Fruit fly (Drosophila melanogaster) whole organism, embryonic: Measurements from ENCODE around the gene slp1.
A peak's percentile ranks its signal among the peaks of the same experiment; 100 is the strongest.

ENCODE experiments used
- Abd-B ChIP-seq: fragments of 200-800 bp; sonication (Bioruptor generic); optimal IDR thresholded peaks from 2 replicates; lab custom pipeline; 2018; ENCODE audit warnings: missing biosample characterization, mild to moderate bottlenecking, missing genetic modification characterization, moderate library complexity
- Aef1 ChIP-seq: fragments of 200-800 bp; sonication (Bioruptor generic); IDR thresholded peaks from 3 replicates; pipeline ENCODE4 v1.3.6; 2022; ENCODE audit warnings: missing biosample characterization, missing genetic modification characterization
- Atf6 ChIP-seq: fragments of 200-800 bp; sonication (Bioruptor generic); IDR thresholded peaks from 2 replicates; pipeline ENCODE4 v1.3.6; 2022; ENCODE audit warnings: missing biosample characterization, missing genetic modification characterization
- Bteb2 ChIP-seq: fragments of 200-800 bp; sonication (Bioruptor generic); optimal IDR thresholded peaks from 2 replicates; lab custom pipeline; 2016; ENCODE audit warnings: missing biosample characterization, missing genetic modification characterization
- CG10654 ChIP-seq: fragments of 200-800 bp; sonication (Bioruptor generic); optimal IDR thresholded peaks from 2 replicates; lab custom pipeline; 2016; ENCODE audit warnings: missing biosample characterization, missing genetic modification characterization
- CG10959 ChIP-seq: fragments of 200-800 bp; sonication (Bioruptor generic); IDR thresholded peaks from 2 replicates; pipeline ENCODE4 v1.3.6; 2022; ENCODE audit warnings: missing biosample characterization, missing genetic modification characterization
- CG11085 ChIP-seq: fragments of 200-800 bp; sonication (Bioruptor generic); IDR thresholded peaks from 2 replicates; pipeline ENCODE4 v1.3.6; 2022; ENCODE audit warnings: missing biosample characterization, missing genetic modification characterization
- CG14050 ChIP-seq: fragments of 200-800 bp; sonication (Bioruptor generic); IDR thresholded peaks from 3 replicates; pipeline ENCODE4 v1.3.6; 2022; ENCODE audit warnings: missing biosample characterization, missing genetic modification characterization
- CG16779 ChIP-seq: fragments of 200-800 bp; sonication (Bioruptor generic); IDR thresholded peaks from 2 replicates; pipeline ENCODE4 v1.3.6; 2022; ENCODE audit warnings: missing biosample characterization, missing genetic modification characterization
- CG18599 ChIP-seq: fragments of 200-800 bp; sonication (Bioruptor generic); optimal IDR thresholded peaks from 3 replicates; lab custom pipeline; 2017; ENCODE audit warnings: missing biosample characterization, missing genetic modification characterization, mild to moderate bottlenecking, moderate library complexity, missing genetic modification reagents
- CG18764 ChIP-seq: fragments of 200-800 bp; sonication (Bioruptor generic); optimal IDR thresholded peaks from 3 replicates; lab custom pipeline; 2016; ENCODE audit warnings: missing biosample characterization, missing genetic modification characterization
- CG30403 ChIP-seq: fragments of 200-800 bp; sonication (Bioruptor generic); optimal IDR thresholded peaks from 3 replicates; lab custom pipeline; 2016; ENCODE audit warnings: missing biosample characterization, missing genetic modification characterization
- CG32772 ChIP-seq: fragments of 200-800 bp; sonication (Bioruptor generic); IDR thresholded peaks from 2 replicates; pipeline ENCODE4 v1.3.6; 2022; ENCODE audit warnings: missing biosample characterization, missing genetic modification characterization
- CG42726 ChIP-seq: fragments of 200-800 bp; sonication (Bioruptor generic); IDR thresholded peaks from 2 replicates; pipeline ENCODE4 v1.3.6; 2022; ENCODE audit warnings: missing biosample characterization, missing genetic modification characterization; ENCODE audit not compliant: partially characterized antibody
- CG4360 ChIP-seq: fragments of 200-800 bp; sonication (Bioruptor generic); IDR thresholded peaks from 2 replicates; pipeline ENCODE4 v1.3.6; 2022; ENCODE audit warnings: missing biosample characterization, missing genetic modification characterization
- CG6813 ChIP-seq: fragments of 200-800 bp; sonication (Bioruptor generic); optimal IDR thresholded peaks from 2 replicates; lab custom pipeline; 2017; ENCODE audit warnings: missing biosample characterization, missing genetic modification characterization, mild to moderate bottlenecking, moderate library complexity, missing genetic modification reagents
- CG8089 ChIP-seq: fragments of 200-800 bp; sonication (Bioruptor generic); optimal IDR thresholded peaks from 3 replicates; lab custom pipeline; 2016; ENCODE audit warnings: missing biosample characterization, missing genetic modification characterization
- CG8765 ChIP-seq: fragments of 200-800 bp; sonication (Bioruptor generic); IDR thresholded peaks from 2 replicates; pipeline ENCODE4 v1.3.6; 2022; ENCODE audit warnings: missing biosample characterization, missing genetic modification characterization
- CG8924 ChIP-seq: fragments of 200-800 bp; optimal IDR thresholded peaks from 3 replicates; lab custom pipeline; 2019; ENCODE audit warnings: missing biosample characterization, mild to moderate bottlenecking, missing genetic modification characterization, moderate library complexity
- CTCF ChIP-seq: fragments of 200-800 bp; sonication (Bioruptor generic); optimal IDR thresholded peaks from 2 replicates; lab custom pipeline; 2017; ENCODE audit warnings: missing biosample characterization, mild to moderate bottlenecking, missing genetic modification characterization, moderate library complexity
- CrebB ChIP-seq: fragments of 200-800 bp; sonication (Bioruptor generic); optimal IDR thresholded peaks from 3 replicates; lab custom pipeline; 2018; ENCODE audit warnings: missing biosample characterization, mild to moderate bottlenecking, missing genetic modification characterization
- D19B ChIP-seq: fragments of 200-800 bp; sonication (Bioruptor generic); optimal IDR thresholded peaks from 2 replicates; lab custom pipeline; 2017; ENCODE audit warnings: missing biosample characterization, mild to moderate bottlenecking, missing genetic modification characterization
- Dip3 ChIP-seq: fragments of 200-800 bp; sonication (Bioruptor generic); optimal IDR thresholded peaks from 3 replicates; lab custom pipeline; 2016; ENCODE audit warnings: missing biosample characterization, missing genetic modification characterization
- Doc3 ChIP-seq: fragments of 200-800 bp; sonication (Bioruptor generic); IDR thresholded peaks from 3 replicates; pipeline ENCODE4 v1.3.6; 2022; ENCODE audit warnings: missing biosample characterization, missing genetic modification characterization; ENCODE audit not compliant: partially characterized antibody
- Dp ChIP-seq: fragments of 200-800 bp; sonication (Bioruptor generic); optimal IDR thresholded peaks from 2 replicates; lab custom pipeline; 2018; ENCODE audit warnings: missing biosample characterization, mild to moderate bottlenecking, missing genetic modification characterization, moderate library complexity
- Eip74EF ChIP-seq, 2 experiments: fragments of 200-800 bp in 1 of 2; fragments of >200 bp in 1 of 2; sonication (Bioruptor generic) in 1 of 2; optimal IDR thresholded peaks; 2 replicates each; lab custom pipeline; 2017 to 2019; ENCODE audit warnings: missing biosample characterization in 2 of 2, missing genetic modification characterization in 2 of 2, mild to moderate bottlenecking in 1 of 2, moderate library complexity in 1 of 2
- HmgZ ChIP-seq: fragments of 200-800 bp; sonication (Bioruptor generic); optimal IDR thresholded peaks from 2 replicates; lab custom pipeline; 2018; ENCODE audit warnings: missing biosample characterization, mild to moderate bottlenecking, missing genetic modification characterization
- Lhr ChIP-seq: fragments of 200-800 bp; sonication (Bioruptor generic); optimal IDR thresholded peaks from 3 replicates; lab custom pipeline; 2017; ENCODE audit warnings: mild to moderate bottlenecking, missing biosample characterization, missing genetic modification reagents, missing genetic modification characterization
- Mad ChIP-seq: fragments of 200-800 bp; sonication (Bioruptor generic); optimal IDR thresholded peaks from 2 replicates; lab custom pipeline; 2016; ENCODE audit warnings: missing biosample characterization, missing genetic modification characterization
- NK7.1 ChIP-seq: fragments of 200-800 bp; sonication (Bioruptor generic); optimal IDR thresholded peaks from 3 replicates; lab custom pipeline; 2016; ENCODE audit warnings: missing biosample characterization, missing genetic modification characterization
- Nf-YB ChIP-seq: fragments of 200-800 bp; sonication (Bioruptor generic); optimal IDR thresholded peaks from 3 replicates; lab custom pipeline; 2019; ENCODE audit warnings: missing biosample characterization, mild to moderate bottlenecking, missing genetic modification characterization, moderate library complexity
- NfI ChIP-seq: fragments of 200-800 bp; sonication (Bioruptor generic); optimal IDR thresholded peaks from 3 replicates; lab custom pipeline; 2018; ENCODE audit warnings: missing biosample characterization, mild to moderate bottlenecking, missing genetic modification characterization, moderate library complexity
- Scr ChIP-seq: fragments of 200-800 bp; sonication (Bioruptor generic); IDR thresholded peaks from 2 replicates; pipeline ENCODE4 v1.3.6; 2022; ENCODE audit warnings: missing biosample characterization, missing genetic modification characterization; ENCODE audit not compliant: partially characterized antibody
- Ssrp ChIP-seq: fragments of 200-800 bp; sonication (Bioruptor generic); optimal IDR thresholded peaks from 2 replicates; lab custom pipeline; 2018; ENCODE audit warnings: missing biosample characterization, mild to moderate bottlenecking, missing genetic modification characterization, moderate library complexity
- Stat92E ChIP-seq, 3 experiments: fragments of >200 bp in 2 of 3; fragments of 200-800 bp in 1 of 3; sonication (Bioruptor generic) in 1 of 3; optimal IDR thresholded peaks; 2 replicates each; lab custom pipeline; 2017 to 2019; ENCODE audit warnings: missing biosample characterization in 3 of 3, missing genetic modification characterization in 3 of 3, mild to moderate bottlenecking in 1 of 3, moderate library complexity in 1 of 3
- abd-A ChIP-seq: fragments of 200-800 bp; sonication (Bioruptor generic); optimal IDR thresholded peaks from 3 replicates; lab custom pipeline; 2019; ENCODE audit warnings: missing biosample characterization, mild to moderate bottlenecking, missing genetic modification characterization, moderate library complexity
- bcd ChIP-seq: fragments of 200-800 bp; sonication (Bioruptor generic); optimal IDR thresholded peaks from 2 replicates; lab custom pipeline; 2017; ENCODE audit warnings: missing biosample characterization, mild to moderate bottlenecking, missing genetic modification characterization
- cas ChIP-seq: fragments of 200-800 bp; sonication (Bioruptor generic); IDR thresholded peaks from 2 replicates; pipeline ENCODE4 v1.3.6; 2022; ENCODE audit warnings: missing biosample characterization, missing genetic modification characterization
- eve ChIP-seq, 2 experiments: fragments of >200 bp; optimal IDR thresholded peaks; 2 replicates each; lab custom pipeline; 2017; ENCODE audit warnings: missing biosample characterization in 2 of 2, missing genetic modification characterization in 2 of 2
- fd3F ChIP-seq: fragments of 200-800 bp; sonication (Bioruptor generic); optimal IDR thresholded peaks from 2 replicates; lab custom pipeline; 2018; ENCODE audit warnings: missing biosample characterization, mild to moderate bottlenecking, missing genetic modification characterization, moderate library complexity
- her ChIP-seq: fragments of 200-800 bp; sonication (Bioruptor generic); optimal IDR thresholded peaks from 2 replicates; lab custom pipeline; 2016; ENCODE audit warnings: missing biosample characterization, missing genetic modification characterization
- lilli ChIP-seq: fragments of 200-800 bp; sonication (Bioruptor generic); optimal IDR thresholded peaks from 3 replicates; lab custom pipeline; 2016; ENCODE audit warnings: missing biosample characterization, missing genetic modification characterization
- mld ChIP-seq: fragments of 200-800 bp; sonication (Bioruptor generic); IDR thresholded peaks from 3 replicates; pipeline ENCODE4 v1.3.6; 2022; ENCODE audit warnings: missing biosample characterization, missing genetic modification characterization; ENCODE audit not compliant: partially characterized antibody
- psq ChIP-seq: fragments of 200-800 bp; sonication (Bioruptor generic); optimal IDR thresholded peaks from 2 replicates; lab custom pipeline; 2017; ENCODE audit warnings: missing biosample characterization, missing genetic modification characterization
- salm ChIP-seq: fragments of 200-800 bp; sonication (Bioruptor generic); optimal IDR thresholded peaks from 2 replicates; lab custom pipeline; 2018; ENCODE audit warnings: missing biosample characterization, mild to moderate bottlenecking, missing genetic modification characterization
- schlank ChIP-seq: fragments of 200-800 bp; sonication (Bioruptor generic); optimal IDR thresholded peaks from 2 replicates; lab custom pipeline; 2018; ENCODE audit warnings: missing biosample characterization, mild to moderate bottlenecking, missing genetic modification characterization
- sens-2 ChIP-seq: fragments of 200-800 bp; sonication (Bioruptor generic); IDR thresholded peaks from 2 replicates; pipeline ENCODE4 v1.3.6; 2022; ENCODE audit warnings: missing biosample characterization, missing genetic modification characterization
- stwl ChIP-seq: fragments of 200-800 bp; sonication (Bioruptor generic); optimal IDR thresholded peaks from 3 replicates; lab custom pipeline; 2018; ENCODE audit warnings: missing biosample characterization, mild to moderate bottlenecking, missing genetic modification characterization, moderate library complexity
- ttk ChIP-seq: fragments of 200-800 bp; sonication (Bioruptor generic); IDR thresholded peaks from 2 replicates; pipeline ENCODE4 v2.1.2; 2022; ENCODE audit warnings: missing biosample characterization, missing genetic modification characterization
- vnd ChIP-seq: fragments of 200-800 bp; sonication (Bioruptor generic); IDR thresholded peaks from 3 replicates; pipeline ENCODE4 v1.3.6; 2022; ENCODE audit warnings: missing biosample characterization, missing genetic modification characterization; ENCODE audit not compliant: partially characterized antibody
- yki ChIP-seq: fragments of >200 bp; optimal IDR thresholded peaks from 3 replicates; lab custom pipeline; 2018

slp1 gene

DNA sequence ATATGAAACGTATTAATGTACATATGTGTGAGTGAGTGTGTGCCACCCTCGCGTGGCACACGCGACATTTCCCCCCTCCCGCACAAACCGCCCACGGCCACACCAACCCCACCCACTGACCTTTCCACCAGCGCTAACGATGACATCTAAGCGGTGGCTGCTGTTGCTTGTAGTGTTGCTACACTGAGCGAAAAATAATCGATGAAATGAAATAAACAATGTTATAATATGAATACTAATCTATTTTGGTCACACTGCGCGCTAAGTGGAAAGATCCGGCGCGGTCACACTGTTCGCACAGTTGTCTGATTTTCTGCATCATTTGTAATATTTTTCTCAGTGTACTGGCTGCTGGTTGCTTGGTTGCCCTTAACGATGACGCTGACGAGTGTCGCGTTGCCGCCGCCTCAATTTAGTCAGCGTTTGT is 6.8 kb downstream of the slp1 start (continued):
- TF ChIP-seq CG11085 (GFP tag; lab: Robert Waterston, UW): peak; percentile 77
- peak; percentile 93 for TF ChIP-seq sens-2 (GFP tag; lab: Robert Waterston, UW)
- TF ChIP-seq eve (GFP tag; optimal IDR thresholded peaks at IDR 0.05; lab: Kevin White, UChicago): peak; percentile 80 to 97
- TF ChIP-seq CG10959: peak; percentile 98
- TF ChIP-seq schlank (tag; lab: Kevin White, UChicago): peak; percentile 76
- TF ChIP-seq Stat92E (GFP tag; optimal IDR thresholded peaks at IDR 0.05; lab: Kevin White, UChicago): peak in 1 of 3 experiments; percentile 97
- TF ChIP-seq CG6813 (GFP tag; lab: Kevin White, UChicago): peak; percentile 97
- no peak for TF ChIP-seq Scr (GFP tag; lab: Robert Waterston, UW)
- peak; percentile 92 for TF ChIP-seq HmgZ (tag; lab: Kevin White, UChicago)
- peak; percentile 95 for TF ChIP-seq CG18599 (GFP tag; lab: Kevin White, UChicago)
- TF ChIP-seq abd-A (tag; lab: Kevin White, UChicago): peak; percentile 74
- peak; percentile 89 for TF ChIP-seq Aef1 (GFP tag; lab: Robert Waterston, UW)
- peak; percentile 94 for TF ChIP-seq NK7.1 (GFP tag; lab: Kevin White, UChicago)
- peak; percentile 90 for TF ChIP-seq her (GFP tag; lab: Kevin White, UChicago)
- TF ChIP-seq Atf6 (GFP tag; lab: Robert Waterston, UW): peak; percentile 79
- peak; percentile 94 for TF ChIP-seq lilli (GFP tag; lab: Kevin White, UChicago)
- TF ChIP-seq CG18764 (GFP tag; lab: Kevin White, UChicago): peak; percentile 95
- peak; percentile 74 for TF ChIP-seq Dip3 (GFP tag; lab: Kevin White, UChicago)
- TF ChIP-seq CG8089: peak; percentile 97
- peak; percentile 89 for TF ChIP-seq psq
- TF ChIP-seq fd3F (GFP tag; lab: Kevin White, UChicago): peak; percentile 69
- TF ChIP-seq Dp (GFP tag; lab: Kevin White, UChicago): peak; percentile 16
- no peak for TF ChIP-seq yki
- TF ChIP-seq CG4360: peak; percentile 71
- TF ChIP-seq NfI (GFP tag; lab: Kevin White, UChicago): peak; percentile 91
- TF ChIP-seq CG30403: peak; percentile 96
- no peak for TF ChIP-seq mld (GFP tag; lab: Robert Waterston, UW)
- peak; percentile 88 for TF ChIP-seq CG14050 (GFP tag; lab: Robert Waterston, UW)
- TF ChIP-seq CG8765: peak; percentile 96
- peak; percentile 86 for TF ChIP-seq Nf-YB (GFP tag; lab: Kevin White, UChicago)
- peak; percentile 85 for TF ChIP-seq Bteb2
- TF ChIP-seq Eip74EF (GFP tag; optimal IDR thresholded peaks at IDR 0.05; lab: Kevin White, UChicago): peak in 1 of 2 experiments; percentile 93
- TF ChIP-seq CrebB (tag; lab: Kevin White, UChicago): peak; percentile 94
- TF ChIP-seq salm (tag; lab: Kevin White, UChicago): peak; percentile 94
- peak; percentile 97 for TF ChIP-seq Ssrp (tag; lab: Kevin White, UChicago)
- 0 out of 2 replicates have a peak, but pooled peaks have one; percentile 43 for TF ChIP-seq CG42726 (GFP tag; lab: Robert Waterston, UW)
- TF ChIP-seq CG16779 (GFP tag; lab: Robert Waterston, UW): peak; percentile 73
- peak; percentile 96 for TF ChIP-seq Mad (GFP tag; lab: Kevin White, UChicago)
- peak; percentile 96 for TF ChIP-seq Abd-B (GFP tag; lab: Kevin White, UChicago)
- no peak for TF ChIP-seq Doc3
- peak; percentile 97 for TF ChIP-seq Lhr (GFP tag; lab: Kevin White, UChicago)
- peak; percentile 95 for TF ChIP-seq CG32772 (GFP tag; lab: Robert Waterston, UW)
- peak; percentile 96 for TF ChIP-seq ttk (GFP tag; lab: Robert Waterston, UW)
- TF ChIP-seq vnd: no peak
- peak; percentile 99 for TF ChIP-seq stwl (tag; lab: Kevin White, UChicago)
- peak; percentile 97 for TF ChIP-seq CG10654 (GFP tag; lab: Kevin White, UChicago)
- peak; percentile 77; the same call in 1 of the 2 replicates for TF ChIP-seq cas (GFP tag; lab: Robert Waterston, UW)
- TF ChIP-seq bcd (GFP tag; lab: Kevin White, UChicago): peak; percentile 96
- TF ChIP-seq CG8924: peak; percentile 96
- TF ChIP-seq CTCF: peak; percentile 69
- TF ChIP-seq D19B (GFP tag; lab: Kevin White, UChicago): peak; percentile 68
